Worm (Caenorhabditis elegans) whole organism, L1 larva: ENCODE data around the gene T23B7.2.

Experiments used
- elt-2 ChIP-seq: sonication (generic microtip); optimal IDR thresholded peaks from 2 replicates; lab custom pipeline; 2016; ENCODE audit warnings: missing genetic modification characterization, mild to moderate bottlenecking, inconsistent platforms, missing compliant biosample characterization, missing genetic modification reagents
- unc-62 ChIP-seq: fragments of 150-350 bp; optimal IDR thresholded peaks from 2 replicates; lab custom pipeline; 2014; ENCODE audit warnings: missing biosample characterization, missing genetic modification reagents, missing genetic modification characterization

DNA sequence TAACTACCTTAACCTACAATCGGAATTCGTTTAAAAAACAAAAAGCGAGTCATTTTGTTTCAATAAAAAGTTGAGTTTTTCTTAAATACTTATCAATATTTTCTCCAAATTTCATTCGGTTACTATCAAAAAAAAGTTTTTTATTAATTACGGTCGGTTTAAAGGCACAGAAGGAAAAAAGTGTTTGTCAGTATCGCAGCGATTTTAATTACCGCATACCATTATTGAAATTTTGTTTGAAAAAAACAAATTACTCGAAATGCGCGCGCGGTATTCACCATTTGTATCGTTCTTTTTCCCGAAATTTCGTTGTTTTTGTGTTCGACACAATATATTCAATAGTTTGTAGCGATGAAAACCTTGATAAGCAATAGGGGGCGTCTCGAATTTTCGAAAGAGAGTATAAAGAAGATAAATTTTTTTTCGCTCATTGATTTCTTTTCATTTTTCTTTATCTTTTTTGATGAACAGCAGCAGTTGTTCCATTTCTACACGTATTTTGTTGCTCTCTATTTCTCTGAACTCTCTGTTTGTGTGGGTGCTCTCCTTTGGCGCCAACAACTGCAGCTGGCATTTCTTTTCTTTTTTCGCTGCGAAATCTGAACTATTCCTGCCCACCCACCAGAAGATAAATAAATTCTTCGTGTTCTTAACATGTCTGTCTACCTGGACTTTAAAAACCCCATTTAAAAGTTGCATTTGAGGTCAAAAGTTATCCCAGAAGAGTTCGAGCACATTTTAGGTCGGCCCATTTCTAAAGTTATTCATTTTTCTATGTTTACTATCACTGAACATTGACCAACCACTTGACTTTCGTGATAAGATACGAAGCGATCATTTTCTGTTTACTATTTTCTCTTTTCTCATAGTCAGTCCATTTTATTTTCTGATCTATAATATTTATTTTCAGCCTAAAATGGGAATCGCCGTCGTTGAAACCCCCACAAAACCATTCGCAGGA is 46.8 kb upstream of the T23B7.2 start, which contains the start of gene pgm-1:
- TF ChIP-seq elt-2: peak; percentile 45
- TF ChIP-seq unc-62 (GFP tag; lab: Kevin White, UChicago): no peak
